Fruit fly (Drosophila melanogaster): ENCODE results near the gene CG11537.

DNA sequence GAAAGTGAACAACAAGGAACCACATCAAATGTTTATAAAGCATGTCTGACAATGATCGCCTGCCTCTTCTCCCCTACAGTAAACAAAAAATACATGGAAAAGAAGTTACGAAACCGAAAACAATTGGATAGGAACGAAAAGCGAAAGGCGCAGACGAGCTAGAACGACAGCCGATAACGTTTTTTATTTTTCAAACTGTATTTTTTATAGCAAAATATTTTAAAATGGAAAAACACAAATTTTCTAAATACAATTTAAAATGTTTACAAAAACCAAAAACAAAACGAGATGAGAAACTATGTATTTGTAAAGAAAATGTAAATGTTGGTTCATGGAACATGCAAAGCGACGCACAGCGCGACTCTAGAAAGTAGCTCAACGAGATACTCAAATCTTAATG is 54.2 kb downstream of the CG11537 start:
- TF ChIP-seq ab (GFP tag; optimal IDR thresholded peaks at IDR 0.05) (no peak), ems (GFP tag; optimal IDR thresholded peaks at IDR 0.05) (no peak), Adf1 (GFP tag; IDR thresholded peaks at IDR 0.05) (no peak), cwo (GFP tag; optimal IDR thresholded peaks at IDR 0.05) (no peak), CG11696 (GFP tag; IDR thresholded peaks at IDR 0.05) (no peak), Poxn (GFP tag; IDR thresholded peaks at IDR 0.05) (no peak), Side (GFP tag; optimal IDR thresholded peaks at IDR 0.05) (no peak), HLH3B (GFP tag; IDR thresholded peaks at IDR 0.05) (no peak), CG13775 (GFP tag; optimal IDR thresholded peaks at IDR 0.05) (no peak), Gsc (GFP tag; IDR thresholded peaks at IDR 0.05) (no peak), gcm2 (GFP tag; optimal IDR thresholded peaks at IDR 0.05) (no peak), CG11093 (GFP tag; IDR thresholded peaks at IDR 0.05) (no peak), Eip74EF (GFP tag; optimal IDR thresholded peaks at IDR 0.05) (no peak), CG30431 (GFP tag; optimal IDR thresholded peaks at IDR 0.05) (no peak)

All from whole organism, embryonic.